Fruit fly (Drosophila melanogaster): ENCODE measurements around the gene Fur1.

- TF ChIP-seq EcR (GFP tag; optimal IDR thresholded peaks at IDR 0.05) (no peak), psq (optimal IDR thresholded peaks at IDR 0.05) (no peak), CG8478 (optimal IDR thresholded peaks at IDR 0.05) (no peak)
Observed at dm6 chr3R:25388522-25388921, 84.3 kb downstream of the Fur1 start.

All from whole organism.